Worm (Caenorhabditis elegans): ENCODE data around the gene ttr-54.

ttr-54 gene

ce11 chrIV:10176252-10176730, 20.7 kb downstream of the ttr-54 start, which contains the start of gene rack-1 (continued):
- TF ChIP-seq Y116A8C.19 (tag; optimal IDR thresholded peaks at IDR 0.05; ENCODE audit: borderline replicate concordance) (no peak), nhr-76 (tag; optimal IDR thresholded peaks at IDR 0.05) (no peak), C34B4.2 (tag; optimal IDR thresholded peaks at IDR 0.05) (no peak), mep-1 (tag; optimal IDR thresholded peaks at IDR 0.05) (peak; percentile 64), nhr-85 (tag) (peak; percentile 76), skn-1 (tag; optimal IDR thresholded peaks at IDR 0.05) (peak; percentile 26), grh-1 (GFP tag; IDR thresholded peaks at IDR 0.05) (no peak), dpl-1 (GFP tag; optimal IDR thresholded peaks at IDR 0.05) (peak; percentile 48 to 71 (median 52)), F16B12.6 (tag; optimal IDR thresholded peaks at IDR 0.05) (peak; percentile 39), lir-3 (tag; optimal IDR thresholded peaks at IDR 0.05; ENCODE audit: poor library complexity) (no peak), snpc-4 (tag; optimal IDR thresholded peaks at IDR 0.05) (peak; percentile 15), hpl-2 (GFP tag; optimal IDR thresholded peaks at IDR 0.05) (no peak), unc-130 (tag; optimal IDR thresholded peaks at IDR 0.05) (peak; percentile 58)

ce11 chrIV:10177779-10178178, 22.2 kb downstream of the ttr-54 start, which contains the start of gene mspn-1:
mspn-1 (plus strand) TSS chrIV:10177968.
- no peak for TF ChIP-seq nhr-77 (tag; optimal IDR thresholded peaks at IDR 0.05)
- no peak for TF ChIP-seq dpl-1 (GFP tag; optimal IDR thresholded peaks at IDR 0.05)
- no peak for TF ChIP-seq elt-2 (tag; optimal IDR thresholded peaks at IDR 0.05)
- TF ChIP-seq aly-2 (tag; optimal IDR thresholded peaks at IDR 0.05), result peak; percentile 27
- no peak for TF ChIP-seq nhr-90 (tag; optimal IDR thresholded peaks at IDR 0.05; ENCODE audit: poor library complexity)
- no peak for TF ChIP-seq lin-35 (GFP tag; optimal IDR thresholded peaks at IDR 0.05)
- peak in 1 of 2 experiments; percentile 25 for TF ChIP-seq lsy-2 (tag; optimal IDR thresholded peaks at IDR 0.05)
- no peak for TF ChIP-seq ama-1 (optimal IDR thresholded peaks at IDR 0.05)

- TF ChIP-seq efl-1 (optimal IDR thresholded peaks at IDR 0.05) (peak in 1 of 2 experiments; percentile 18), efl-1 (GFP tag; optimal IDR thresholded peaks at IDR 0.05 in 1 of 2) (peak; percentile 28 to 89), swsn-7 (tag; optimal IDR thresholded peaks at IDR 0.05) (peak; percentile 19), hlh-17 (GFP tag; optimal IDR thresholded peaks at IDR 0.05; ENCODE audit: borderline replicate concordance) (no peak), dsc-1 (tag; optimal IDR thresholded peaks at IDR 0.05) (peak; percentile 49), isw-1 (GFP tag; IDR thresholded peaks at IDR 0.05) (no peak), tbx-2 (tag; optimal IDR thresholded peaks at IDR 0.05) (peak; percentile 5), nhr-77 (tag; optimal IDR thresholded peaks at IDR 0.05) (no peak), sptf-1 (tag; optimal IDR thresholded peaks at IDR 0.05) (no peak), nhr-20 (tag; optimal IDR thresholded peaks at IDR 0.05) (peak; percentile 57), unc-30 (tag; optimal IDR thresholded peaks at IDR 0.05) (no peak), rnt-1 (tag; optimal IDR thresholded peaks at IDR 0.05) (peak; percentile 66), xbp-1 (tag; optimal IDR thresholded peaks at IDR 0.05) (peak; percentile 7), irx-1 (tag; optimal IDR thresholded peaks at IDR 0.05) (no peak), mdl-1 (tag; optimal IDR thresholded peaks at IDR 0.05) (peak in 1 of 2 experiments; percentile 52), snu-23 (GFP tag; optimal IDR thresholded peaks at IDR 0.05) (peak; percentile 65), vab-15 (tag; optimal IDR thresholded peaks at IDR 0.05) (no peak), ama-1 (optimal IDR thresholded peaks at IDR 0.05) (no peak), alr-1 (tag; optimal IDR thresholded peaks at IDR 0.05; ENCODE audit: borderline replicate concordance) (no peak), ceh-63 (GFP tag; optimal IDR thresholded peaks at IDR 0.05) (no peak), nhr-90 (tag; optimal IDR thresholded peaks at IDR 0.05; ENCODE audit: poor library complexity) (no peak), blmp-1 (tag; optimal IDR thresholded peaks at IDR 0.05) (peak; percentile 93), lin-14 (GFP tag; optimal IDR thresholded peaks at IDR 0.05) (peak; percentile 74), dpl-1 (GFP tag; optimal IDR thresholded peaks at IDR 0.05) (peak in 2 of 3 experiments; percentile 18 to 19), sup-37 (GFP tag; optimal IDR thresholded peaks at IDR 0.05) (no peak), elt-2 (tag; optimal IDR thresholded peaks at IDR 0.05) (no peak), mep-1 (tag; optimal IDR thresholded peaks at IDR 0.05) (peak; percentile 11), nhr-71 (tag; optimal IDR thresholded peaks at IDR 0.05) (peak; percentile 73), nhr-12 (tag; optimal IDR thresholded peaks at IDR 0.05) (no peak), lin-35 (GFP tag; optimal IDR thresholded peaks at IDR 0.05) (peak; percentile 15 to 32), lsy-2 (tag; optimal IDR thresholded peaks at IDR 0.05) (peak; percentile 1 to 47), lin-39 (tag; optimal IDR thresholded peaks at IDR 0.05) (peak; percentile 36), nhr-19 (GFP tag; conservative IDR thresholded peaks at IDR 0.05) (peak; percentile 50), nhr-84 (tag; optimal IDR thresholded peaks at IDR 0.05) (no peak), ceh-88 (GFP tag; IDR thresholded peaks at IDR 0.05) (no peak)
Observed at ce11 chrIV:10180133-10180749, 24.7 kb downstream of the ttr-54 start, which contains the start of gene gta-1. gta-1 (plus strand) TSS chrIV:10180660.

Measured in whole organism, L1 larva.